Fruit fly (Drosophila melanogaster): ENCODE measurements around the gene bru1.

DNA sequence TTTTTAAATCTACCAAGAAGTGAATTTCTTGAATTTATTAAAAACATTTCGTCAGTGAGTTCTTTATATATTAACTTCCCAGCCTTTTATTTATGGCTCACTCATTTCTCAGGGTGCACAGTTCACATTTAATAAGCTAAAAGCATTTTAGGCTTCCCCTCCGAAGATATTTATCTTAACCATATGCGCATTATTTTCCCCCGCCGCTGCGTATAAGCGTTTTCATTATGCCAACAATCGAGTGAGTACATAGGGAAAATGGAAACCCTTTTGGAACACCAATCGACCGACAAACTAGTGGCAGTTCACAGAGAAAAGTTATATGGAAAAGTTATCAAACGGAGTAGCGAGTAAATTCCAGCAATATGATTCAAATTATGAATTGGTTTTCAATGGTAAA is 37.1 kb upstream of the bru1 start, which contains the start of gene Gr33a:
- TF ChIP-seq ase (GFP tag; IDR thresholded peaks at IDR 0.05) (no peak), CG2875 (GFP tag; optimal IDR thresholded peaks at IDR 0.05) (no peak), CG18262 (tag; optimal IDR thresholded peaks at IDR 0.05) (no peak), CG33213 (GFP tag; optimal IDR thresholded peaks at IDR 0.05) (no peak), Neu2 (GFP tag; optimal IDR thresholded peaks at IDR 0.05; ENCODE audit: borderline replicate concordance) (no peak), Stat92E (GFP tag; optimal IDR thresholded peaks at IDR 0.05) (no peak)

All from whole organism, embryonic.